Worm (Caenorhabditis elegans) whole organism, mixed stage, embryonic: Measurements from ENCODE around the gene ekl-5.

Source experiments
- M03D4.4 ChIP-seq: sonication (generic microtip); optimal IDR thresholded peaks from 2 replicates; lab custom pipeline; 2017; ENCODE audit warnings: mild to moderate bottlenecking, missing genetic modification characterization, missing compliant biosample characterization
- bed-3 ChIP-seq: fragments of 200-800 bp; sonication (Bioruptor generic); optimal IDR thresholded peaks from 3 replicates; lab custom pipeline; 2018; ENCODE audit warnings: mild to moderate bottlenecking, missing genetic modification characterization, moderate library complexity, missing compliant biosample characterization
- drap-1 ChIP-seq: fragments of 200-800 bp; sonication (Bioruptor generic); optimal IDR thresholded peaks from 3 replicates; lab custom pipeline; 2018; ENCODE audit warnings: mild to moderate bottlenecking, missing genetic modification characterization, missing compliant biosample characterization
- lsy-2 ChIP-seq: fragments of 150-350 bp; optimal IDR thresholded peaks from 2 replicates; lab custom pipeline; 2014; ENCODE audit warnings: missing biosample characterization, missing genetic modification characterization
- ztf-11 ChIP-seq: fragments of 150-350 bp; optimal IDR thresholded peaks from 2 replicates; lab custom pipeline; 2014; ENCODE audit warnings: missing biosample characterization, missing genetic modification characterization

DNA sequence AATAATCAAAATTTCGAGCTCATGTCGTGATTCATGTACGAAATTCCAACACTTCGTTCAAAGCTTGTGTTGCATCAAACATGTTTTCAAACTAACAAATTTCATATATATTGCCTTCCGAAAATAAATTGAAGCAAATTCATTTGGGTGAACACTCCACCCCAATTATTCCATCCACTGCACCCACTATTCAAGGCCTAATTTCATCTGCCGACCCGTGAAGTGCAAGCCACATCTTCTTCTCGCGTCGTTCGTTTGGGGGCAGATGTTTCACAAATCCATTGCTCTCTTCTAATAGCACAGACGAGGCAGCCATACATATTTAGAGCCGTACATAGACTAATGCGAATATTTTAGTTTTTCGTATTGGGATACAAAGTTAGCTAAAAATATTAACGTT is 27.2 kb upstream of the ekl-5 start:
- TF ChIP-seq bed-3 (GFP tag; lab: Kevin White, UChicago): no peak
- TF ChIP-seq ztf-11 (tag; lab: Kevin White, UChicago): no peak
- no peak for TF ChIP-seq M03D4.4 (tag; lab: Kevin White, UChicago)
- no peak for TF ChIP-seq lsy-2 (tag; lab: Kevin White, UChicago)
- TF ChIP-seq drap-1 (GFP tag; lab: Kevin White, UChicago): no peak
